Worm (Caenorhabditis elegans) whole organism, young adult: ENCODE results near the gene F59A7.7.

Experiments used
- F55B11.4 ChIP-seq: sonication (generic microtip); optimal IDR thresholded peaks from 2 replicates; lab custom pipeline; 2016; ENCODE audit warnings: missing compliant biosample characterization, missing genetic modification characterization, borderline replicate concordance; ENCODE audit not compliant: insufficient read depth
- Y56A3A.18 ChIP-seq: fragments of 200-800 bp; sonication (Bioruptor generic); IDR thresholded peaks from 2 replicates; pipeline ENCODE4 v1.3.6; 2022; ENCODE audit warnings: missing genetic modification reagents, missing genetic modification characterization, missing compliant biosample characterization
- attf-5 ChIP-seq: fragments of 200-800 bp; sonication (Bioruptor generic); optimal IDR thresholded peaks from 2 replicates; lab custom pipeline; 2018; ENCODE audit warnings: mild to moderate bottlenecking, missing genetic modification characterization, missing compliant biosample characterization
- cebp-1 ChIP-seq, 2 experiments: fragments of 200-800 bp in 1 of 2; sonication (Bioruptor generic) in 1 of 2; sonication (generic microtip) in 1 of 2; IDR thresholded peaks in 1 of 2; optimal IDR thresholded peaks in 1 of 2; 2 replicates each; pipeline versions ENCODE4 v1.3.6 to Lab custom; 2017 to 2022; ENCODE audit warnings: missing compliant biosample characterization in 2 of 2, missing genetic modification characterization in 2 of 2, mild to moderate bottlenecking in 1 of 2, missing genetic modification reagents in 1 of 2, moderate library complexity in 1 of 2
- fkh-3 ChIP-seq: sonication (generic microtip); optimal IDR thresholded peaks from 2 replicates; lab custom pipeline; 2016; ENCODE audit warnings: mild to moderate bottlenecking, missing genetic modification characterization, missing compliant biosample characterization
- nhr-80 ChIP-seq: sonication (generic microtip); optimal IDR thresholded peaks from 2 replicates; lab custom pipeline; 2016; ENCODE audit warnings: missing genetic modification characterization, missing compliant biosample characterization

Gene F59A7.7

ce11 chrV:2055765-2056504 lies 44.1 kb downstream of the F59A7.7 start:
- TF ChIP-seq nhr-80 (tag; lab: Kevin White, UChicago) (peak; percentile 60), cebp-1 (GFP tag; IDR thresholded peaks at IDR 0.05; lab: Robert Waterston, UW) (no peak; the same call in 1 of the 2 replicates), cebp-1 (tag; optimal IDR thresholded peaks at IDR 0.05; lab: Kevin White, UChicago) (peak; percentile 61), fkh-3 (tag; lab: Kevin White, UChicago) (no peak), attf-5 (GFP tag; lab: Kevin White, UChicago) (no peak), F55B11.4 (tag; lab: Kevin White, UChicago) (no peak)

DNA sequence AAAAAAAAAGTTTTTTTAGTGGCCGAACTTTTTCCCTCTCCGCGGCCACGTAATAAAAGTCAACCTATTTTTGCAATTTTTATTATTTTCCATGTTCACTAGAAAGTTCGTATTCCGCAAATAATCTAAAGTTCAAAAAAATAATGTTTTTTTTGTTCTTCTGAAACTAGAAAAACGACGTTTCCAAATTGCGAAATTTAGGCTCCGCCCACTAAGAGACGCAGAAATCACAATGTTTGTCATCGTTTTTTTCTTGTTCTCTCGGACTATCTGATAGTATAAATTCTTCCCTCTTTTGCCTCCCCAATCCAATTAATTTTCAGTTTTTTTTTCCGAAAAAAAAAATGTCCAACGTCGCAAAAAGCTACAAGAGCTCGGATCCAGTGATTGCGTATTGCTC lies 45.4 kb downstream of the F59A7.7 start, which contains the start of gene comt-3:
Gene comt-3, plus strand, starts transcription at position 214 of the 400 bp plus-strand sequence.
- TF ChIP-seq Y56A3A.18 (GFP tag; lab: Robert Waterston, UW) (no peak), cebp-1 (GFP tag; IDR thresholded peaks at IDR 0.05; lab: Robert Waterston, UW) (peak; percentile 79; the same call in 1 of the 2 replicates), cebp-1 (tag; optimal IDR thresholded peaks at IDR 0.05; lab: Kevin White, UChicago) (peak; percentile 89)
